Worm (Caenorhabditis elegans): Measurements from ENCODE around the gene F37C4.4.

DNA sequence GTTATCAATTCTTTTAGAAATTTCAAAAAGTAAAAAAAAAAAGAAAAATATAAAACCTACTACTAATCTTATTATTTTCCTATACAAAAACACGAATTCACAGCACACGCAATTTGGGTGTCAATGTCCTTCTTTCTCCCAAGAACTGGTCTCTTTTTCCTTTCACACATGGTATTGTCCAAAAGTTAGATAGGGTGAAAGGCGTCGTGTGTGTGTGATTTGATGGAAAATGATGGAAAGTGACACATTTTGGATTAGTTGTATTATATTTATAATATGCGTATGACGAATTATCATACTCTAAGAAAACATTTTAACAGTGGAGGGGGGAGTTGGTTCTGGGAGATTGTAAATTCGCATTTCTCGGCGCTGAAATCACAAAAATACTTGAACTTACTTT, 39.4 kb upstream of the F37C4.4 start:
- TF ChIP-seq lsy-2 (tag; optimal IDR thresholded peaks at IDR 0.05) (no peak), Y116A8C.19 (tag; optimal IDR thresholded peaks at IDR 0.05; ENCODE audit: borderline replicate concordance) (no peak), ets-5 (GFP tag; IDR thresholded peaks at IDR 0.05) (no peak), aha-1 (tag; optimal IDR thresholded peaks at IDR 0.05) (no peak), ztf-4 (tag; optimal IDR thresholded peaks at IDR 0.05) (no peak), lin-15B (tag; optimal IDR thresholded peaks at IDR 0.05) (no peak), vab-15 (tag; optimal IDR thresholded peaks at IDR 0.05) (no peak), lin-13 (GFP tag; optimal IDR thresholded peaks at IDR 0.05) (no peak), tbx-2 (tag; optimal IDR thresholded peaks at IDR 0.05) (no peak), mdl-1 (tag; optimal IDR thresholded peaks at IDR 0.05) (no peak), C16A3.4 (tag; optimal IDR thresholded peaks at IDR 0.05) (no peak), unc-62 (GFP tag; optimal IDR thresholded peaks at IDR 0.05) (no peak)

Data from whole organism, L1 larva.